Worm (Caenorhabditis elegans) whole organism, early embryonic: ENCODE measurements around the gene irld-49.

Experiments
- B0310.2 ChIP-seq: sonication (generic microtip); optimal IDR thresholded peaks from 2 replicates; lab custom pipeline; 2016; ENCODE audit warnings: mild to moderate bottlenecking, missing genetic modification characterization, missing compliant biosample characterization
- pes-1 ChIP-seq: fragments of 200-800 bp; sonication (Bioruptor generic); IDR thresholded peaks from 2 replicates; pipeline ENCODE4 v1.3.6; 2022; ENCODE audit warnings: missing genetic modification reagents, missing genetic modification characterization, missing compliant biosample characterization
- tbx-11 ChIP-seq: fragments of 200-800 bp; sonication (Bioruptor generic); IDR thresholded peaks from 2 replicates; pipeline ENCODE4 v1.3.6; 2022; ENCODE audit warnings: missing genetic modification characterization, missing compliant biosample characterization
- tbx-37 ChIP-seq: fragments of 200-800 bp; sonication (Bioruptor generic); conservative IDR thresholded peaks from 2 replicates; pipeline ENCODE4 v1.3.6; 2022; ENCODE audit warnings: missing genetic modification reagents, missing genetic modification characterization, missing compliant biosample characterization

- no peak for TF ChIP-seq B0310.2 (tag; lab: Kevin White, UChicago)
- no peak for TF ChIP-seq tbx-11
- no peak for TF ChIP-seq tbx-37 (GFP tag; lab: Robert Waterston, UW)
- TF ChIP-seq pes-1, result no peak
Measured at ce11 chrII:2913505-2913904, 30.5 kb upstream of the irld-49 start, which contains the start of gene ubc-15.
